Fruit fly (Drosophila melanogaster): Measurements from ENCODE around the gene CG8159.

DNA sequence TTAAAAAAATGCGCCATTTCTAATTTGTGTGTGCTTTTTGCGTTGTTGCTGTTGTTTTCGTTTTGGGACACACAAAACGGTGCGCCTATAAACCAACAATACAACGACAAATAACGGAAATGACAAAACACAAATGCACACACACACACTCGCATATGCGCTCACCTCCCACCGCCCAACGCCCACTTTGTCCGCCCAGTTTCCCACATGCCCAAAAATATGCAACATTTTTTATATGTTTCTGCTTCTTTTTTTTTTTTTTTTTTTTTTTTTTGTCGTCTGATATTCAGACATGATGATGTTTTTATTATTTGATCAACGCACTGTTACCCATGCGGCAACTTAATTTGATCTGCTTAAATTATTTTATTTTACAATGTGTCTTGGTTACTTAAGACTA is 19.5 kb upstream of the CG8159 start:
- TF ChIP-seq fd59A (GFP tag; optimal IDR thresholded peaks at IDR 0.05) (no peak), fd85E (GFP tag; optimal IDR thresholded peaks at IDR 0.05) (no peak), CG9139 (GFP tag; optimal IDR thresholded peaks at IDR 0.05) (no peak), topi (GFP tag; optimal IDR thresholded peaks at IDR 0.05) (no peak), CG11902 (GFP tag; optimal IDR thresholded peaks at IDR 0.05) (no peak), CG15336 (GFP tag; IDR thresholded peaks at IDR 0.05) (no peak), CG3919 (GFP tag; optimal IDR thresholded peaks at IDR 0.05) (no peak), Lpt (GFP tag; optimal IDR thresholded peaks at IDR 0.05) (no peak), CG8319 (GFP tag; optimal IDR thresholded peaks at IDR 0.05) (no peak), CG8632 (GFP tag; optimal IDR thresholded peaks at IDR 0.05) (no peak)
